Fruit fly (Drosophila melanogaster) Kc167 (cell line): Measurements from ENCODE around the gene PMP34.

Experiments
- Myc ChIP-seq: fragments of >200 bp; optimal IDR thresholded peaks from 2 replicates; lab custom pipeline; 2017; ENCODE audit warnings: missing external identifiers
- Sin3A ChIP-seq: fragments of >200 bp; optimal IDR thresholded peaks from 2 replicates; lab custom pipeline; 2018; ENCODE audit warnings: missing external identifiers
- h ChIP-seq: fragments of >200 bp; optimal IDR thresholded peaks from 3 replicates; lab custom pipeline; 2018; ENCODE audit warnings: missing external identifiers
- psq ChIP-seq: fragments of >200 bp; optimal IDR thresholded peaks from 2 replicates; lab custom pipeline; 2017; ENCODE audit warnings: missing external identifiers

DNA sequence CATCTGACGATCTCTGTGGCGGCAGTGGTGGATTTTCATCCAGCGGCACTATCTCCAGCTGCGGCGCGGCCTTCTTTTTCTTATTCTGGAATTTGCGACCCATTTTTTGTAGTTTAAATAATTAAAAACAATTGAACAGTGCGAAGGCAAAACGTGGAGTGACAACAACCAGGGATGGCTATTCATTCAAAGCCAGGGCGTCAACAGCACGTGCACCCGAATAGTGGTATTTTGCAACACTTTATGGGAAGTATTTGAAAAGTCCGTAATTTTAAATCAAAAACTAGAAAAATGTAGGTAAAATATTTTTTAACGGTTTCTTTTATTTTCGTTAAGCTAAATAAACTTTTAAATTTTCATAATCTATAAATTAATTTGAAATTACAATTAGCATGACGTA, 35.9 kb upstream of the PMP34 start, which contains the start of gene CG11583:
- TF ChIP-seq psq = no peak
- no peak for TF ChIP-seq Myc (lab: Kevin White, UChicago)
- no peak for TF ChIP-seq h (lab: Kevin White, UChicago)
- TF ChIP-seq Sin3A (lab: Kevin White, UChicago) = no peak
